Worm (Caenorhabditis elegans): ENCODE data around the gene mboa-7.

ce11 chrX:10516549-10516948 lies 7.8 kb downstream of the mboa-7 start:
- TF ChIP-seq him-1 (tag; optimal IDR thresholded peaks at IDR 0.05) = no peak
- TF ChIP-seq dao-5 (tag; optimal IDR thresholded peaks at IDR 0.05) = no peak
- TF ChIP-seq W03F9.2 (tag; optimal IDR thresholded peaks at IDR 0.05) = no peak

Data from whole organism, L4/young adult.